Fruit fly (Drosophila melanogaster) whole organism, embryonic: ENCODE results near the gene CG13144.
A peak's percentile ranks its signal among the peaks of the same experiment; 100 is the strongest.

Source experiments
- ATbp ChIP-seq: fragments of 200-800 bp; sonication (Bioruptor generic); optimal IDR thresholded peaks from 2 replicates; lab custom pipeline; 2017; ENCODE audit warnings: missing biosample characterization, mild to moderate bottlenecking, missing genetic modification characterization, missing genetic modification reagents
- Aef1 ChIP-seq: fragments of 200-800 bp; sonication (Bioruptor generic); IDR thresholded peaks from 3 replicates; pipeline ENCODE4 v1.3.6; 2022; ENCODE audit warnings: missing biosample characterization, missing genetic modification characterization
- CG10147 ChIP-seq: fragments of 200-800 bp; sonication (Bioruptor generic); optimal IDR thresholded peaks from 2 replicates; lab custom pipeline; 2019; ENCODE audit warnings: missing biosample characterization, mild to moderate bottlenecking, missing genetic modification characterization, moderate library complexity
- CG11093 ChIP-seq: fragments of 200-800 bp; sonication (Bioruptor generic); IDR thresholded peaks from 3 replicates; pipeline ENCODE4 v1.3.6; 2022; ENCODE audit warnings: missing biosample characterization, missing genetic modification characterization
- CG17568 ChIP-seq: fragments of 200-800 bp; sonication (Bioruptor generic); optimal IDR thresholded peaks from 2 replicates; lab custom pipeline; 2018; ENCODE audit warnings: missing biosample characterization, mild to moderate bottlenecking, missing genetic modification characterization, moderate library complexity
- CG18476 ChIP-seq: fragments of 200-800 bp; sonication (Bioruptor generic); optimal IDR thresholded peaks from 2 replicates; lab custom pipeline; 2016; ENCODE audit warnings: missing biosample characterization, mild to moderate bottlenecking, missing genetic modification characterization
- CG18599 ChIP-seq: fragments of 200-800 bp; sonication (Bioruptor generic); optimal IDR thresholded peaks from 3 replicates; lab custom pipeline; 2017; ENCODE audit warnings: missing biosample characterization, missing genetic modification characterization, mild to moderate bottlenecking, moderate library complexity, missing genetic modification reagents
- CG18619 ChIP-seq: fragments of 200-800 bp; sonication (Bioruptor generic); optimal IDR thresholded peaks from 3 replicates; lab custom pipeline; 2017; ENCODE audit warnings: missing biosample characterization, mild to moderate bottlenecking, missing genetic modification characterization
- CG3065 ChIP-seq: fragments of 200-800 bp; sonication (Bioruptor generic); optimal IDR thresholded peaks from 2 replicates; lab custom pipeline; 2016; ENCODE audit warnings: missing biosample characterization, missing genetic modification characterization
- CG32532 ChIP-seq: fragments of 200-800 bp; sonication (Bioruptor generic); IDR thresholded peaks from 2 replicates; pipeline ENCODE4 v1.3.6; 2022; ENCODE audit warnings: missing biosample characterization, missing genetic modification characterization
- CG6175 ChIP-seq: fragments of 200-800 bp; sonication (Bioruptor generic); IDR thresholded peaks from 3 replicates; pipeline ENCODE4 v1.3.6; 2022; ENCODE audit warnings: missing biosample characterization, missing genetic modification characterization
- CG6683 ChIP-seq: fragments of 200-800 bp; sonication (Bioruptor generic); optimal IDR thresholded peaks from 2 replicates; lab custom pipeline; 2017; ENCODE audit warnings: missing biosample characterization, mild to moderate bottlenecking, missing genetic modification characterization, missing genetic modification reagents
- CG6689 ChIP-seq: fragments of 200-800 bp; sonication (Bioruptor generic); IDR thresholded peaks from 2 replicates; pipeline ENCODE4 v1.3.6; 2022; ENCODE audit warnings: missing biosample characterization, missing genetic modification characterization
- CG7963 ChIP-seq: fragments of 200-800 bp; sonication (Bioruptor generic); IDR thresholded peaks from 3 replicates; pipeline ENCODE4 v1.3.6; 2022; ENCODE audit warnings: missing biosample characterization, missing genetic modification characterization; ENCODE audit not compliant: partially characterized antibody
- CG8281 ChIP-seq: fragments of 200-800 bp; sonication (Bioruptor generic); optimal IDR thresholded peaks from 2 replicates; lab custom pipeline; 2018; ENCODE audit warnings: missing biosample characterization, mild to moderate bottlenecking, missing genetic modification characterization, moderate library complexity
- CG8290 ChIP-seq, 3 experiments: fragments of 200-800 bp; sonication (Bioruptor generic); optimal IDR thresholded peaks; 2 replicates each; lab custom pipeline; 2016 to 2019; ENCODE audit warnings: missing biosample characterization in 3 of 3, missing genetic modification characterization in 3 of 3, mild to moderate bottlenecking in 2 of 3, moderate library complexity in 1 of 3
- CkIIα-i1 ChIP-seq: fragments of 200-800 bp; sonication (Bioruptor generic); IDR thresholded peaks from 2 replicates; pipeline ENCODE4 v1.3.6; 2022; ENCODE audit warnings: missing biosample characterization, missing genetic modification characterization
- Dip3 ChIP-seq: fragments of 200-800 bp; sonication (Bioruptor generic); optimal IDR thresholded peaks from 3 replicates; lab custom pipeline; 2016; ENCODE audit warnings: missing biosample characterization, missing genetic modification characterization
- Dll ChIP-seq: fragments of 200-800 bp; sonication (Bioruptor generic); IDR thresholded peaks from 4 replicates; pipeline ENCODE4 v1.3.6; 2022; ENCODE audit warnings: missing biosample characterization, missing genetic modification characterization; ENCODE audit not compliant: partially characterized antibody
- Ets65A ChIP-seq: fragments of 200-800 bp; sonication (Bioruptor generic); peaks from one replicate; lab custom pipeline; 2016; ENCODE audit warnings: missing biosample characterization, missing genetic modification characterization
- HLHmδ ChIP-seq: fragments of 200-800 bp; sonication (Bioruptor generic); optimal IDR thresholded peaks from 2 replicates; lab custom pipeline; 2018; ENCODE audit warnings: missing biosample characterization, mild to moderate bottlenecking, missing genetic modification characterization, moderate library complexity
- MTF-1 ChIP-seq: fragments of 200-800 bp; sonication (Bioruptor generic); optimal IDR thresholded peaks from 2 replicates; lab custom pipeline; 2018; ENCODE audit warnings: missing biosample characterization, mild to moderate bottlenecking, missing genetic modification characterization, borderline replicate concordance
- Med ChIP-seq: fragments of 200-800 bp; sonication (Bioruptor generic); peaks from one replicate; lab custom pipeline; 2016; ENCODE audit warnings: missing biosample characterization, missing genetic modification characterization, mild to moderate bottlenecking, inconsistent platforms, moderate library complexity
- Myb ChIP-seq: fragments of 200-800 bp; sonication (Bioruptor generic); optimal IDR thresholded peaks from 2 replicates; lab custom pipeline; 2016; ENCODE audit warnings: missing biosample characterization, missing genetic modification characterization
- NfI ChIP-seq: fragments of 200-800 bp; sonication (Bioruptor generic); optimal IDR thresholded peaks from 3 replicates; lab custom pipeline; 2018; ENCODE audit warnings: missing biosample characterization, mild to moderate bottlenecking, missing genetic modification characterization, moderate library complexity
- Rx ChIP-seq: fragments of 200-800 bp; sonication (Bioruptor generic); IDR thresholded peaks from 2 replicates; pipeline ENCODE4 v1.3.6; 2022; ENCODE audit warnings: missing biosample characterization, missing genetic modification characterization
- Stat92E ChIP-seq, 3 experiments: fragments of >200 bp in 2 of 3; fragments of 200-800 bp in 1 of 3; sonication (Bioruptor generic) in 1 of 3; optimal IDR thresholded peaks; 2 replicates each; lab custom pipeline; 2017 to 2019; ENCODE audit warnings: missing biosample characterization in 3 of 3, missing genetic modification characterization in 3 of 3, mild to moderate bottlenecking in 1 of 3, moderate library complexity in 1 of 3
- chinmo ChIP-seq: fragments of 200-800 bp; sonication (Bioruptor generic); IDR thresholded peaks from 4 replicates; pipeline ENCODE4 v1.3.6; 2022; ENCODE audit warnings: missing biosample characterization, missing genetic modification characterization; ENCODE audit not compliant: partially characterized antibody
- chm ChIP-seq: fragments of 200-800 bp; sonication (Bioruptor generic); IDR thresholded peaks from 2 replicates; pipeline ENCODE4 v1.3.6; 2022; ENCODE audit warnings: missing biosample characterization, missing genetic modification characterization
- ci ChIP-seq: fragments of 200-800 bp; sonication (Bioruptor generic); IDR thresholded peaks from 3 replicates; pipeline ENCODE4 v1.3.6; 2022; ENCODE audit warnings: missing biosample characterization, missing genetic modification characterization
- dmrt11E ChIP-seq: fragments of 200-800 bp; sonication (Bioruptor generic); optimal IDR thresholded peaks from 3 replicates; lab custom pipeline; 2018; ENCODE audit warnings: missing biosample characterization, mild to moderate bottlenecking, missing genetic modification characterization, moderate library complexity
- hb ChIP-seq: fragments of 200-800 bp; sonication (Bioruptor generic); IDR thresholded peaks from 3 replicates; pipeline ENCODE4 v1.3.6; 2022; ENCODE audit warnings: missing biosample characterization, missing genetic modification characterization; ENCODE audit not compliant: partially characterized antibody
- lmd ChIP-seq: fragments of 200-800 bp; sonication (Bioruptor generic); IDR thresholded peaks from 2 replicates; pipeline ENCODE4 v1.3.6; 2022; ENCODE audit warnings: missing biosample characterization, missing genetic modification characterization
- lola ChIP-seq, 3 experiments: fragments of >200 bp in 2 of 3; fragments of 200-800 bp in 1 of 3; sonication (Bioruptor generic) in 1 of 3; optimal IDR thresholded peaks; 2 replicates each; lab custom pipeline; 2017 to 2019; ENCODE audit warnings: missing biosample characterization in 3 of 3, missing genetic modification characterization in 3 of 3, mild to moderate bottlenecking in 1 of 3, moderate library complexity in 1 of 3
- otp ChIP-seq: fragments of 200-800 bp; sonication (Bioruptor generic); IDR thresholded peaks from 3 replicates; pipeline ENCODE4, ENCODE4 v1.3.6; 2022; ENCODE audit warnings: missing biosample characterization, missing genetic modification characterization
- ranshi ChIP-seq: fragments of 200-800 bp; sonication (Bioruptor generic); IDR thresholded peaks from 2 replicates; pipeline ENCODE4 v1.3.6; 2022; ENCODE audit warnings: missing biosample characterization, missing genetic modification characterization
- sd ChIP-seq: fragments of 200-800 bp; sonication (Bioruptor generic); optimal IDR thresholded peaks from 3 replicates; lab custom pipeline; 2018; ENCODE audit warnings: missing biosample characterization, mild to moderate bottlenecking, missing genetic modification characterization, moderate library complexity
- slbo ChIP-seq: fragments of 200-800 bp; sonication (Bioruptor generic); IDR thresholded peaks from 2 replicates; pipeline ENCODE4 v1.3.6; 2022; ENCODE audit warnings: missing biosample characterization, missing genetic modification characterization
- sr ChIP-seq: fragments of 200-800 bp; sonication (Bioruptor generic); IDR thresholded peaks from 3 replicates; pipeline ENCODE4 v1.3.6; 2022; ENCODE audit warnings: missing biosample characterization, missing genetic modification characterization
- tll ChIP-seq, 2 experiments: fragments of 200-800 bp in 1 of 2; fragments of >200 bp in 1 of 2; sonication (Bioruptor generic) in 1 of 2; optimal IDR thresholded peaks; 2 replicates each; lab custom pipeline; 2017 to 2019; ENCODE audit warnings: missing biosample characterization in 2 of 2, missing genetic modification characterization in 2 of 2, mild to moderate bottlenecking in 1 of 2, moderate library complexity in 1 of 2
- twi ChIP-seq: fragments of 200-800 bp; optimal IDR thresholded peaks from 2 replicates; lab custom pipeline; 2019; ENCODE audit warnings: missing biosample characterization, mild to moderate bottlenecking, missing genetic modification characterization, moderate library complexity
- unc-4 ChIP-seq: fragments of 200-800 bp; sonication (Bioruptor generic); IDR thresholded peaks from 2 replicates; pipeline ENCODE4 v1.3.6; 2022; ENCODE audit warnings: missing biosample characterization, missing genetic modification characterization; ENCODE audit not compliant: partially characterized antibody
- zfh1 ChIP-seq: fragments of 200-800 bp; sonication (Bioruptor generic); IDR thresholded peaks from 3 replicates; pipeline ENCODE4 v1.3.6; 2022; ENCODE audit warnings: missing biosample characterization, missing genetic modification characterization

The CG13144 gene

dm6 chr2L:10499608-10500007, 8.4 kb upstream of the CG13144 start (continued):
- TF ChIP-seq hb (no peak), CG8281 (tag; lab: Kevin White, UChicago) (no peak), CG17568 (GFP tag; lab: Kevin White, UChicago) (no peak), slbo (GFP tag; lab: Robert Waterston, UW) (no peak), CG18619 (GFP tag; lab: Kevin White, UChicago) (no peak), CG6175 (GFP tag; lab: Robert Waterston, UW) (peak; percentile 32; the same call in 1 of the 3 replicates), NfI (GFP tag; lab: Kevin White, UChicago) (peak; percentile 8), Rx (no peak), lola (GFP tag; optimal IDR thresholded peaks at IDR 0.05; lab: Kevin White, UChicago) (no peak), chm (GFP tag; lab: Robert Waterston, UW) (0 out of 2 replicates have a peak, but pooled peaks have one; percentile 27), MTF-1 (no peak), CG8290 (GFP tag; optimal IDR thresholded peaks at IDR 0.05; lab: Kevin White, UChicago) (no peak), CG8290 (tag; optimal IDR thresholded peaks at IDR 0.05; lab: Kevin White, UChicago) (peak in 1 of 2 experiments; percentile 48), CG10147 (peak; percentile 13), ranshi (GFP tag; lab: Robert Waterston, UW) (no peak), Myb (GFP tag; lab: Kevin White, UChicago) (no peak), Dll (GFP tag; lab: Robert Waterston, UW) (no peak), CG6689 (GFP tag; lab: Robert Waterston, UW) (peak; percentile 8; the same call in 1 of the 2 replicates), dmrt11E (tag; lab: Kevin White, UChicago) (no peak), CG11093 (GFP tag; lab: Robert Waterston, UW) (no peak), sr (GFP tag; lab: Robert Waterston, UW) (peak; percentile 99), Dip3 (no peak), otp (GFP tag; lab: Robert Waterston, UW) (0 out of 3 replicates have a peak, but pooled peaks have one; percentile 6), CG18476 (no peak), Stat92E (GFP tag; optimal IDR thresholded peaks at IDR 0.05; lab: Kevin White, UChicago) (no peak), CG18599 (GFP tag; lab: Kevin White, UChicago) (peak; percentile 6), zfh1 (GFP tag; lab: Robert Waterston, UW) (peak; percentile 8; the same call in 1 of the 3 replicates), Med (GFP tag; lab: Kevin White, UChicago) (peak; percentile 38), CkIIα-i1 (GFP tag; lab: Robert Waterston, UW) (no peak), lmd (no peak), CG6683 (GFP tag; lab: Kevin White, UChicago) (no peak), CG3065 (GFP tag; lab: Kevin White, UChicago) (no peak), CG7963 (GFP tag; lab: Robert Waterston, UW) (no peak), CG32532 (0 out of 2 replicates have a peak, but pooled peaks have one; percentile 10), sd (tag; lab: Kevin White, UChicago) (peak; percentile 27), Aef1 (GFP tag; lab: Robert Waterston, UW) (no peak), tll (GFP tag; optimal IDR thresholded peaks at IDR 0.05; lab: Kevin White, UChicago) (no peak), twi (tag; lab: Kevin White, UChicago) (peak; percentile 87), ATbp (peak; percentile 20), chinmo (GFP tag; lab: Robert Waterston, UW) (0 out of 4 replicates have a peak, but pooled peaks have one; percentile 56), HLHmδ (GFP tag; lab: Kevin White, UChicago) (peak; percentile 33), ci (GFP tag; lab: Robert Waterston, UW) (0 out of 3 replicates have a peak, but pooled peaks have one; percentile 48), unc-4 (GFP tag; lab: Robert Waterston, UW) (no peak), Ets65A (GFP tag; lab: Kevin White, UChicago) (no peak)
